Fruit fly (Drosophila melanogaster): Measurements from ENCODE around the gene cwo.

Gene cwo

DNA sequence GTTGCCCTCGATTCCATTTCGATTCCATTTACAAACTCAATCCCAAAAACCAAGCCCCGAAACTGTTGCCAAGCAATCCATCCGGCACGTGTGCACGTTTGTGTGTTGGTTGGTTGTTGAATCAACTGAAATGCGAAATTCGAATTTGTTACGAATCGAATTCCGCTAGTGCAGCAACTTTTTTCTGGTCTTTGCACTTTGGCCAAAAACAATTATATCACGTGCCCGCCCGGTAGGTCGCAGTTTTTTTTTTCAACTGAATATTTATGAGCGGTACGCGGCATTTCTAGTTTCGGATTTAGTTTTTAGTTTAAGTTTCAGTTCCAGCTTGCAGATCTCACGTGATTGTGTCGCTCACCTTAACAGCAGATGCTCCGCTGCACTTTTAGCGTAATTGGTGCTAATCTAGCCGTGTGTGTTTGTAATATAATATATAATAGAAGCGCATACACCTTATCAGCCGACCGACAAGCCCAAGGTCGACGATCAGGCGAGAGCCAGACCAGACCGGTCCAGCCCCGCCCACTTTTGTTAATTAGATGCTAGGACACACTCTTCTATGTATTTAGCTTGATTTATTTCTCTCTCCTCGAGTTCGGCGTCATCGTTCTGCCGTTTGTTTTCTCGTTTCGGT lies 5.1 kb downstream of the cwo start:
- TF ChIP-seq CG8478 (optimal IDR thresholded peaks at IDR 0.05) = no peak

DNA sequence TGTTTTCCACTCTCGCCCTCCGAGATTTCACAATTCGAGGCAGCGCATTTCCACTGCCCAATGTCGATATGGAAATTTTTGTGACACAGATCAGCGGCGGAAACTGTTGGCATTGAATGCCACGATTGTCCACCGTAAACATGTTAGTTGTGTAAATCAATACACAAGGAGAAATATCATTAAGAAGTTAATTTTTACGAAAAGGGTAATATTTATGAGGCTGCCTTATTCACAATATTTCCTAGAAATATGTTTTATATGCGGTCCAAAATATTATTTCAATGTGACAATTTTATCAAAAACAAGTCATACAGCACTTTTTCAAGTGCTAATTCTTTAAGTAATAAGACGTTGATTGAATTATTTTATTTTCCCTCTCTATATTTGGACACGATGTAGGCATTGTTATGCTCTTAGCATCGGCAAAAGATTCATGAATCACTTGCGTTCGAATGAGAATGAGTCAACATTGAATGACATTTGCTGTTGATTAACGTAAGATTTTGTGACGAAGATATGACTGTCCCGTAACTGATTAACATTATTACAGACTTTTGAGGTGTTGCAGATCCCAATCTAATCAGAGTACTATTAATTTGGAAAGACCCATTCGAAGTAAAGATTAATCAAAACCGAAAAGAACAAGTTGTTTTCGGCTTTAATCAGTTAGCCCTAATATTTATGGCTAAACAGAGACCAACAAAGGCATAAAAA lies 5.8 kb downstream of the cwo start:
- TF ChIP-seq EcR (GFP tag; optimal IDR thresholded peaks at IDR 0.05) (no peak), usp (GFP tag; optimal IDR thresholded peaks at IDR 0.05) (no peak), psq (optimal IDR thresholded peaks at IDR 0.05) (no peak), Dll (optimal IDR thresholded peaks at IDR 0.05) (no peak), pan (optimal IDR thresholded peaks at IDR 0.05) (no peak), CG8478 (optimal IDR thresholded peaks at IDR 0.05) (no peak)

DNA sequence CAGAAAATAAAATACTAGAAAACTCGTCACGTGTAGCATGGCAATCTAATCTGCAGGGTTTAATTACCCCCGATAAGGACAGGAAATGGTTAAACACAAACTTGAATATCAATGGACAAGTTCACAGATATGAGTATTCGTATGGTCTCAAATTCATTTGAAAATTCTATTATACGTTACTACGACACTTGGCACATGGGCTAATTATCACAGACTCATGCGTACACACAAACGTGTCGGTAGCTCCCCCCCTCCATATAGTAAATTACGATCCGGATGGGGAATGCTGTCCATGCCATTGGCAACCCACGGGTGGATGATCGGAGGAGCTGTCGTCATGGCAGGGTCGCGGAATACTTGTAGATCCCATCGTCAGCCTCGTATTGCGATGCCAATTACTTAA lies 6.3 kb downstream of the cwo start:
- no peak for TF ChIP-seq usp (GFP tag; optimal IDR thresholded peaks at IDR 0.05)
- no peak for TF ChIP-seq Dll (optimal IDR thresholded peaks at IDR 0.05)
- TF ChIP-seq CG8478 (optimal IDR thresholded peaks at IDR 0.05) = no peak
- TF ChIP-seq pan (optimal IDR thresholded peaks at IDR 0.05) = no peak
- no peak for TF ChIP-seq psq (optimal IDR thresholded peaks at IDR 0.05)
- TF ChIP-seq EcR (GFP tag; optimal IDR thresholded peaks at IDR 0.05) = no peak

DNA sequence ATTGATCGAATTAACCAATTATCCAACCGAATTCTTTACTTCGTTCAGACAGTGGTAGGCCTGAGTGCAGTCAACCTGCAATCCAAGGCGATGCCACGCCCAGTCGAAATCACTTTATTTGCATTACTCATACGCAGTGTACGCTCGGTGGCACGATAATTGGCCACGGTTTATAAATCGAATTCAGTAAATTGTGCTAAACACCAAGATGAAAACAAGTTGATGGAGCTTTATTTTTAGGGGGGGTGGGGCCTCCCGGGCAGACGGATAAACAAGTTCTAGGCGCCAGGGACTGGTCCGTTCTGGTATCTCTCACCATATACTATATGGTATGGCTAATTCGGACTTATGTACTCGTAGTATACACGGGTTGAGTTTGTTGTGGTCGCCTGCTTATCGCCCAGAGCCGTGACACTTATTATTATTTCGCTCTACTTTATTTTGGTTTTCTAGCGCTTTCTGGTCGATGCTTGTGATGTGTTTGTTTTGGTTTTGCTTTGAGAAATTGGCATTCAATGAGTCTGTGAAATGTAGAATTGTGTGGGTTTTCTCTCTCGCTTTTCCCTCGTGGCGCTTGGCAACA lies 7.3 kb downstream of the cwo start:
- TF ChIP-seq EcR (GFP tag; optimal IDR thresholded peaks at IDR 0.05) (no peak), Dll (optimal IDR thresholded peaks at IDR 0.05) (no peak), pan (optimal IDR thresholded peaks at IDR 0.05) (no peak), usp (GFP tag; optimal IDR thresholded peaks at IDR 0.05) (no peak), CG8478 (optimal IDR thresholded peaks at IDR 0.05) (no peak), psq (optimal IDR thresholded peaks at IDR 0.05) (no peak)

DNA sequence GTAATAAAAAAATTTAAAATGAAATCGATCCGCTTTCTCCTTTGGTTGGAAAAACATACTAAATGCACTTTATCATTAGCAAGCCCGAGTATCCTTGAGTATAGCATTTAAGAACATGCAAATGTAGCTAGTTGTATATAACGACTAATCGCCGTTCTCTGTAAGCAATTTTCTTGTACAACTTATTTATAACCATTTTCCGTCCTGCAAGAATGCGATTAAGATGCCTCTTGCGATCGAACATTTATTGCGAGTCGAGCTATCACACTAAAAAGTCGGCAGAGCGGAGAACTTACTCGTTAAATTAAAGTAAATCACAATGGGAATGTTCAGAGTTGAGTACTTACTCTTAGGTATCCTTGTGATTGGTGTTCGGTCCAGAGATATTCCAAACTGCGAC lies 12.7 kb downstream of the cwo start, which contains the start of gene mthl11:
TSS of gene mthl11 (plus strand) at position 301 of the 400 bp plus-strand sequence.
- TF ChIP-seq CG8478 (optimal IDR thresholded peaks at IDR 0.05) (no peak), psq (optimal IDR thresholded peaks at IDR 0.05) (no peak), pan (optimal IDR thresholded peaks at IDR 0.05) (no peak)

DNA sequence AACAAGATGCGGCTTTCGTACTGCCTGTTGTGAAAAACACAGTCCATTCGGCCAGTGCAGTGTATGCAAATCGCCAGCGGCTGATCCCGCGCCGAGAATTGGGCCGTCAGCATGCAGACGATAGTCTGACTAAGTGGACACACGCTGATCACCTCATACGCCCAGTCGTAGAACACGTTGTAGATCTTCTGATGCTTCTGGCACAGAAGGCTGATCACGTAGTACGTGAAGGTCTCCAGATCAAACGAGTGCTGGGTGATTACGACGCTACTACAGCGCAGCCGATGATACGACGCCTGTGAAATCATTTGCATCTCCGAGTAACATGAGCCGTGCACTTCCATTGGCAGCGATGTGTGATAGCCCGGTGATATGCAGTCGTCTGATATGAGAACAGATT lies 15.9 kb downstream of the cwo start:
- TF ChIP-seq EcR (GFP tag; optimal IDR thresholded peaks at IDR 0.05) = no peak

DNA sequence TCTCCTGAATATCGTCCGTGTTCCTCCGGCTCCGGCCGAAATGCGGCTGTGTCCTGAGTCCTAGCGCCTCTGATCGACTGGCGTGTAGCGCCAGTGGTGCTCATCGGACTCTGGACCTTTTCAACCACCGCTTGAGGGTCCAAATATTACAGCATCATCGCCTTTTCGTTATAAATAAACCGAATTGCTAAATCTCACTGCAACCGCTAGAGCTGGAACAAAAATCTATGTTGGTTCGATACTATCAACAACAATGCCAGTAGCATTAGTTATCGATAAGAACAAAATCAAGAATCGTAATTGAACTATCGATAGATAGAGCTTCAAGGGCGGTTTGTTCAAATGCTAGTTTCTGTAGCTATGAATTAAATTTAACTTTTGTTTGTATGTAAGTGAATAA lies 19.0 kb downstream of the cwo start, which contains the start of gene CG6325:
TSS of gene CG6325 (minus strand) at position 220 of the 400 bp plus-strand sequence.
- TF ChIP-seq EcR (GFP tag; optimal IDR thresholded peaks at IDR 0.05) (no peak), usp (GFP tag; optimal IDR thresholded peaks at IDR 0.05) (no peak), Dll (optimal IDR thresholded peaks at IDR 0.05) (no peak), CG8478 (optimal IDR thresholded peaks at IDR 0.05) (no peak), psq (optimal IDR thresholded peaks at IDR 0.05) (no peak), pan (optimal IDR thresholded peaks at IDR 0.05) (no peak)

DNA sequence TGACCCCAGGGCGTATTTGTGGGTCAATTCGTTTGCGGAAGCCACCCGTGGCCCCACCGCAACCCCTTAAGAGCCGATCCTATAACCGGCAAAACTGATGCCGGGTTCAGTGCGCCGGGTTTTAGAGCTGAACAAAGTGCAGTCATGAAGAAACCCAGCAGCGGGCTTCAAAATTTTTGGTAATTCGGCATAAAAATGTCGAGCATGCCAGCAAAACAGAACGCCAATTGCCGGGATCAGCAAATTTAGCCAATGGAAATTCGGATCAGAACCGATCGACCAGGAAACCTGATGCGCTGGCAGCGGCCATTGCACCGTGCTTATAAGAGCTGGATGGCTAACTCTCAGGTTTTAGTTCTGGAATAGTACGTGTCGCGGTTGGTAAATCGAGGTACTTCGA lies 19.6 kb downstream of the cwo start:
- TF ChIP-seq usp (GFP tag; optimal IDR thresholded peaks at IDR 0.05) = no peak

DNA sequence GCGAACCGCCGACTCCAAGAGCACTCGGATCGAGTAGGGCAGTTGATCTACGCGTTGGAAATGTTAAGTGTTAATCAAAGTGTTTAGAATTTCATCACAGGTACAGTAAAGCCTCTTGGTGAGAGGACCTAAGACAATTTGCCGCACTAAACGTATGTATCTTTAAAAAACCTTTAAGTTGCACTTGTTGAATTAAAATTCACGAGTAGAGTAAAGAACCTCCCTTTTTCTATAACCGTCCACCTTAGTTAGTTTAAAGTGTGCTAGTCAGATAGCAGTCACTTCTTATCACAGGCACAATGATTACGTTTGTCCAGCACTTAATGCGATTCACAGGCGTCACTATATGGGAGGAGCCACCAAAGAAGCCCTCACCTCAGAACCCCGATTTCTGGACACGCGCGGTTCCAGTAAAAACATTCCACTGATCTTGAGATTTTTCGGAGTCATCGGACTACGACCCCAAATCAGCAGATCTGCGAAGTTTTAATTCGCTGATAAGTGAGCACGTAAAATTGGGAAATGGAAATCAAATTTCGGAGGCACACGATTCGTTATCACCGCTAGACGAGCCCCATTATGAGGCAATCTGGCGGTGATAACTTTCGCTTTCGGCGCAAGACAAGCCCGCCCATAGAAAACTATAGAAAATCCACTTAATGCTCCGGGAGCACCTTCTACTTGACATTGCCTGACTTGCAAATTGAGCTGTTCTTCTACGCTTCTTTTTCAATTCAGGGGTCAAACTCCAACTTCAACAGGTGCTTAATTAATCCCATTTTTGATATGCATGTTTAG lies 23.9 kb downstream of the cwo start:
- TF ChIP-seq pan (optimal IDR thresholded peaks at IDR 0.05) (no peak), usp (GFP tag; optimal IDR thresholded peaks at IDR 0.05) (no peak), CG8478 (optimal IDR thresholded peaks at IDR 0.05) (no peak), EcR (GFP tag; optimal IDR thresholded peaks at IDR 0.05) (no peak), psq (optimal IDR thresholded peaks at IDR 0.05) (no peak), Dll (optimal IDR thresholded peaks at IDR 0.05) (no peak)

DNA sequence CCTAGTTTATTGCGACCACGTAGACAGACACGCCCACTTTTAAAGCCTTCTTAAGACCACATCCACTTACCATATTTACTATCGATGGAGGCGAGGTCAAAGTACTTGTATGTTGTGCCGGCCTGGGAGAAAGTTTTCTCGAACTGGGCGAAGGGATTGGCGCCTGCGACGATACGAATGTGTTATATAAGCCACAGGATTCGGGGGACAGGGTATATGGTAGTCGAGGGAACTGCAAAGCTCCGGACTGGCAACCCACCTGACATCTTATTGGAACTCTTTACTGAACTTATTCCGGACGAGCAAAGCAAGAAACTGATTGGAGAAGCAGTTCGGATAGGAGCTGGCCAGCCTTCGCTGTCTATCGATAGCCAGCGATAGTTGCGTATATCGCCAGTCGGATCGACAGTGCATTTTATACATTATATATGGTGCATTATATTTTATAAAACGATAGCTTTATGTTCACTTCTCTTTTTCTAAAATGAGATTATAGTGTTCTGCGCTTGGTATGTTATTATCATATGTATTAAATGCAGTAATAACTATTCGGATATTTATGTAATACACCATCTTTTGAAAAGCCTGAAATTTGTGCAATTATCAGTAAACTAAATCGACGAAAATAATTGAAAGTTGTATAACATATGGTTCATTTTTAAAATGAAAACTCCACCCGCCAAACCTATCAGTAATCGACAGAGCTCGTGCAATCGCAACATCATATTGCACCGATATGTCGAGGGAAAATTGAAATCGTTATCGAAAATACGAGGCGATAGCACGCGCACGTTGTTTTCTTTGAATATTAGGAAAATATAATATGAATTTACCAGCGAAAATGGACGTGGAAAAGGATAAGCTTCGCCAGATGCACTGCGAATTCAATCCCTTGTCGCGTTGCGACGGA lies 24.7 kb downstream of the cwo start, which contains the start of the genes Irp-1B and Rrp46:
TSS of gene Irp-1B (minus strand) at position 320 of the 910 bp plus-strand sequence.
TSS of gene Rrp46 (plus strand) at position 752 of the 910 bp plus-strand sequence.
- TF ChIP-seq psq (optimal IDR thresholded peaks at IDR 0.05) = no peak
- TF ChIP-seq EcR (GFP tag; optimal IDR thresholded peaks at IDR 0.05) = peak in 1 of 2 experiments; percentile 72

DNA sequence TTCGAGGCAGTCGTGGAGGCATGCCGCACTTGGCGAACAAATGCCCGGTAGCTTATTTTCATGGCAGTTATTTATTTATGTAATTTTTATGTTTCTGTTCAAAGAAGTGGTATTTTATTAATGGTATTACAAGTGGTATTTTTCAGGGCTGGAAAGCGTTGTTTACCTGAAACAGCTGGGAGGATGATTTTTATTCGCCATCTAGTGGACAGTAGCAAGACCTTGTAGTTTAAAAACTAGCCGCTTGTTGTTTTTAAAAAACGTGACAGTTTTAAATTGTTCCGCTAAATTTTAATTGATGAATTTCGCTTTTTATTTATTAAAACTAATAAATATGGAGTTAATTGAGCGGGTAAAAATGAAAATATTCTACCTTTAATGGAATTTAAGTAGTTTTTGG lies 27.9 kb downstream of the cwo start, which contains the start of gene CG6345:
TSS of gene CG6345 (minus strand) at position 124 of the 400 bp plus-strand sequence.
- TF ChIP-seq Dll (optimal IDR thresholded peaks at IDR 0.05) (no peak), CG8478 (optimal IDR thresholded peaks at IDR 0.05) (no peak), usp (GFP tag; optimal IDR thresholded peaks at IDR 0.05) (no peak), pan (optimal IDR thresholded peaks at IDR 0.05) (no peak), psq (optimal IDR thresholded peaks at IDR 0.05) (no peak), EcR (GFP tag; optimal IDR thresholded peaks at IDR 0.05) (no peak)

All from whole organism.